Worm (Caenorhabditis elegans) whole organism, mixed stage, embryonic: ENCODE results near the gene oac-29.

Source experiments
- bed-3 ChIP-seq: fragments of 200-800 bp; sonication (Bioruptor generic); optimal IDR thresholded peaks from 3 replicates; lab custom pipeline; 2018; ENCODE audit warnings: mild to moderate bottlenecking, missing genetic modification characterization, moderate library complexity, missing compliant biosample characterization
- blmp-1 ChIP-seq: fragments of 150-350 bp; optimal IDR thresholded peaks from 2 replicates; lab custom pipeline; 2014; ENCODE audit warnings: missing biosample characterization, missing genetic modification characterization
- drap-1 ChIP-seq: fragments of 200-800 bp; sonication (Bioruptor generic); optimal IDR thresholded peaks from 3 replicates; lab custom pipeline; 2018; ENCODE audit warnings: mild to moderate bottlenecking, missing genetic modification characterization, missing compliant biosample characterization
- elt-1 ChIP-seq: sonication (generic microtip); optimal IDR thresholded peaks from 2 replicates; lab custom pipeline; 2017; ENCODE audit warnings: missing genetic modification characterization, mild to moderate bottlenecking, missing compliant biosample characterization, antibody characterized with exemption, moderate library complexity, borderline replicate concordance; ENCODE audit not compliant: insufficient read depth
- lin-13 ChIP-seq: fragments of 150-350 bp; optimal IDR thresholded peaks from 2 replicates; lab custom pipeline; 2014; ENCODE audit warnings: missing biosample characterization, missing genetic modification characterization
- mab-5 ChIP-seq: fragments of 150-350 bp; optimal IDR thresholded peaks from 2 replicates; lab custom pipeline; 2014; ENCODE audit warnings: missing biosample characterization, missing genetic modification characterization
- mep-1 ChIP-seq: fragments of 150-350 bp; optimal IDR thresholded peaks from 2 replicates; lab custom pipeline; 2017; ENCODE audit warnings: missing biosample characterization, missing genetic modification reagents, missing genetic modification characterization, inconsistent platforms
- nhr-12 ChIP-seq: fragments of 150-350 bp; optimal IDR thresholded peaks from 2 replicates; lab custom pipeline; 2014; ENCODE audit warnings: missing biosample characterization, missing genetic modification characterization
- nhr-237 ChIP-seq: fragments of 150-350 bp; optimal IDR thresholded peaks from 2 replicates; lab custom pipeline; 2014; ENCODE audit warnings: missing biosample characterization, missing genetic modification characterization
- nhr-76 ChIP-seq: sonication (generic microtip); optimal IDR thresholded peaks from 2 replicates; lab custom pipeline; 2017; ENCODE audit warnings: missing biosample characterization, missing genetic modification characterization
- sem-2 ChIP-seq: fragments of 200-800 bp; sonication (Bioruptor generic); optimal IDR thresholded peaks from 2 replicates; lab custom pipeline; 2018; ENCODE audit warnings: mild to moderate bottlenecking, missing genetic modification characterization, missing compliant biosample characterization
- snpc-4 ChIP-seq: fragments of 150-350 bp; optimal IDR thresholded peaks from 2 replicates; lab custom pipeline; 2014; ENCODE audit warnings: missing biosample characterization, missing genetic modification characterization
- unc-39 ChIP-seq: fragments of 150-350 bp; optimal IDR thresholded peaks from 2 replicates; lab custom pipeline; 2014; ENCODE audit warnings: missing biosample characterization, missing genetic modification characterization
- unc-62 ChIP-seq: fragments of 150-350 bp; optimal IDR thresholded peaks from 2 replicates; lab custom pipeline; 2014; ENCODE audit warnings: missing biosample characterization, missing genetic modification reagents, missing genetic modification characterization

- TF ChIP-seq unc-39 (tag; lab: Kevin White, UChicago) (no peak), unc-62 (GFP tag; lab: Kevin White, UChicago) (no peak), nhr-237 (tag; lab: Kevin White, UChicago) (no peak), bed-3 (GFP tag; lab: Kevin White, UChicago) (no peak), drap-1 (GFP tag; lab: Kevin White, UChicago) (no peak), nhr-12 (tag; lab: Kevin White, UChicago) (no peak), mab-5 (no peak), nhr-76 (tag; lab: Kevin White, UChicago) (no peak), snpc-4 (no peak), elt-1 (tag; lab: Kevin White, UChicago) (no peak), blmp-1 (tag; lab: Kevin White, UChicago) (no peak), lin-13 (tag; lab: Kevin White, UChicago) (no peak), mep-1 (tag; lab: Kevin White, UChicago) (no peak), sem-2 (GFP tag; lab: Kevin White, UChicago) (no peak)
Measured at ce11 chrV:8603272-8603671, 32.2 kb downstream of the oac-29 start, which contains the start of gene F41E6.5.
